Worm (Caenorhabditis elegans) whole organism, young adult: ENCODE results near the gene smr-1.

Experiments used
- F52B5.7 ChIP-seq: sonication (generic microtip); optimal IDR thresholded peaks from 2 replicates; lab custom pipeline; 2016; ENCODE audit warnings: mild to moderate bottlenecking, missing genetic modification characterization, missing compliant biosample characterization
- attf-3 ChIP-seq: fragments of 200-800 bp; sonication (Bioruptor generic); conservative IDR thresholded peaks from 2 replicates; pipeline ENCODE4 v1.3.6; 2022; ENCODE audit warnings: missing genetic modification reagents, missing genetic modification characterization, missing compliant biosample characterization
- ceh-100 ChIP-seq: fragments of 200-800 bp; sonication (Bioruptor generic); IDR thresholded peaks from 2 replicates; pipeline ENCODE4 v1.3.6; 2022; ENCODE audit warnings: missing genetic modification reagents, missing genetic modification characterization, missing compliant biosample characterization
- ets-4 ChIP-seq: fragments of 200-800 bp; sonication (Bioruptor generic); optimal IDR thresholded peaks from 2 replicates; lab custom pipeline; 2018; ENCODE audit warnings: mild to moderate bottlenecking, missing genetic modification characterization, missing compliant biosample characterization
- lag-1 ChIP-seq: fragments of 200-800 bp; sonication (Bioruptor generic); IDR thresholded peaks from 2 replicates; pipeline ENCODE4 v1.3.6; 2022; ENCODE audit warnings: missing genetic modification reagents, missing genetic modification characterization, missing compliant biosample characterization
- lin-35 ChIP-seq, 3 experiments: fragments of 150-350 bp in 2 of 3; sonication (generic microtip) in 1 of 3; optimal IDR thresholded peaks; 2 replicates each; lab custom pipeline; 2014 to 2018; ENCODE audit warnings: missing biosample characterization in 3 of 3, missing genetic modification characterization in 3 of 3, missing genetic modification reagents in 3 of 3
- mes-4 ChIP-seq: sonication (generic microtip); optimal IDR thresholded peaks from 2 replicates; lab custom pipeline; 2016; ENCODE audit warnings: missing genotype, missing genetic modification characterization, missing compliant biosample characterization
- pbrm-1 ChIP-seq: fragments of 200-800 bp; sonication (Bioruptor generic); IDR thresholded peaks from 2 replicates; pipeline ENCODE4 v1.3.6; 2022; ENCODE audit warnings: missing genetic modification reagents, missing genetic modification characterization, missing compliant biosample characterization
- repo-1 ChIP-seq: sonication (generic microtip); optimal IDR thresholded peaks from 2 replicates; lab custom pipeline; 2017; ENCODE audit warnings: mild to moderate bottlenecking, missing genetic modification characterization, missing compliant biosample characterization
- unc-62 ChIP-seq: fragments of 150-350 bp; optimal IDR thresholded peaks from 2 replicates; lab custom pipeline; 2014; ENCODE audit warnings: missing biosample characterization, missing genetic modification reagents, missing genetic modification characterization
- ztf-18 ChIP-seq: sonication (generic microtip); optimal IDR thresholded peaks from 2 replicates; lab custom pipeline; 2016; ENCODE audit warnings: missing genotype, mild to moderate bottlenecking, missing genetic modification characterization, missing compliant biosample characterization
- ztf-28 ChIP-seq: fragments of 200-800 bp; sonication (Bioruptor generic); IDR thresholded peaks from 2 replicates; pipeline ENCODE4 v1.3.6; 2022; ENCODE audit warnings: missing genetic modification reagents, missing genetic modification characterization, missing compliant biosample characterization

ce11 chrIII:1179006-1179405 lies 36.0 kb downstream of the smr-1 start:
- TF ChIP-seq lag-1 (GFP tag; lab: Robert Waterston, UW) (no peak), ceh-100 (GFP tag; lab: Robert Waterston, UW) (no peak), lin-35 (GFP tag; optimal IDR thresholded peaks at IDR 0.05; lab: Kevin White, UChicago) (no peak), ztf-28 (no peak), ets-4 (no peak), ztf-18 (tag; lab: Kevin White, UChicago) (no peak), pbrm-1 (GFP tag; lab: Robert Waterston, UW) (no peak), unc-62 (GFP tag; lab: Kevin White, UChicago) (no peak), repo-1 (tag; lab: Kevin White, UChicago) (no peak), F52B5.7 (tag; lab: Kevin White, UChicago) (no peak), mes-4 (tag; lab: Kevin White, UChicago) (no peak), attf-3 (GFP tag; lab: Robert Waterston, UW) (no peak)
